Worm (Caenorhabditis elegans) whole organism, L4 larva: ENCODE measurements around the gene clec-52.
A peak's percentile ranks its signal among the peaks of the same experiment; 100 is the strongest.

Experiments used
- D1046.2 ChIP-seq: fragments of 200-800 bp; sonication (Bioruptor generic); IDR thresholded peaks from 2 replicates; pipeline ENCODE4 v1.3.6; 2022; ENCODE audit warnings: missing genetic modification characterization, missing compliant biosample characterization
- T26A8.4 ChIP-seq: fragments of 200-800 bp; sonication (Bioruptor generic); IDR thresholded peaks from 2 replicates; pipeline ENCODE4 v1.3.6; 2022; ENCODE audit warnings: missing genetic modification characterization, missing compliant biosample characterization
- Y105C5A.15 ChIP-seq: fragments of 200-800 bp; sonication (Bioruptor generic); IDR thresholded peaks from 2 replicates; pipeline ENCODE4 v1.3.6; 2022; ENCODE audit warnings: missing genetic modification characterization, missing compliant biosample characterization
- Y5F2A.4 ChIP-seq: fragments of 200-800 bp; sonication (Bioruptor generic); optimal IDR thresholded peaks from 2 replicates; lab custom pipeline; 2018; ENCODE audit warnings: mild to moderate bottlenecking, missing genetic modification characterization, missing compliant biosample characterization
- Y75B8A.6 ChIP-seq: fragments of 200-800 bp; sonication (Bioruptor generic); IDR thresholded peaks from 2 replicates; pipeline ENCODE4 v1.3.6; 2022; ENCODE audit warnings: missing genetic modification reagents, missing genetic modification characterization, missing compliant biosample characterization
- aly-2 ChIP-seq: sonication (generic microtip); optimal IDR thresholded peaks from 2 replicates; lab custom pipeline; 2018; ENCODE audit warnings: missing biosample characterization, missing genetic modification characterization
- arid-1 ChIP-seq: fragments of 200-800 bp; sonication (Bioruptor generic); conservative IDR thresholded peaks from 2 replicates; pipeline ENCODE4 v1.3.6; 2022; ENCODE audit warnings: missing genetic modification reagents, missing genetic modification characterization, missing compliant biosample characterization
- ceh-28 ChIP-seq: fragments of 150-350 bp; optimal IDR thresholded peaks from 2 replicates; lab custom pipeline; 2014; ENCODE audit warnings: missing biosample characterization, missing genetic modification reagents, missing genetic modification characterization
- ceh-32 ChIP-seq: sonication (generic microtip); optimal IDR thresholded peaks from 2 replicates; lab custom pipeline; 2016; ENCODE audit warnings: mild to moderate bottlenecking, missing genetic modification characterization, missing compliant biosample characterization; ENCODE audit not compliant: poor library complexity
- ceh-44 ChIP-seq: fragments of 200-800 bp; sonication (Bioruptor generic); IDR thresholded peaks from 2 replicates; pipeline ENCODE4 v1.3.6; 2022; ENCODE audit warnings: missing genetic modification reagents, missing genetic modification characterization, missing compliant biosample characterization
- ceh-82 ChIP-seq: sonication (generic microtip); optimal IDR thresholded peaks from 2 replicates; lab custom pipeline; 2017; ENCODE audit warnings: missing biosample characterization, missing genetic modification characterization
- ces-1 ChIP-seq: fragments of 150-350 bp; sonication (generic microtip); optimal IDR thresholded peaks from 4 replicates; lab custom pipeline; 2014; ENCODE audit warnings: missing biosample characterization, missing genetic modification reagents, missing genetic modification characterization
- cey-2 ChIP-seq: sonication (generic microtip); optimal IDR thresholded peaks from 3 replicates; lab custom pipeline; 2017; ENCODE audit warnings: missing genetic modification characterization, mild to moderate bottlenecking, missing compliant biosample characterization, antibody characterized with exemption, borderline replicate concordance; ENCODE audit not compliant: insufficient read depth
- daf-12 ChIP-seq: fragments of 150-350 bp; optimal IDR thresholded peaks from 2 replicates; lab custom pipeline; 2014; ENCODE audit warnings: missing biosample characterization, missing genetic modification reagents, missing genetic modification characterization
- daf-16 ChIP-seq, 3 experiments: sonication (generic microtip); optimal IDR thresholded peaks; 2 replicates each; lab custom pipeline; 2016 to 2017; ENCODE audit warnings: missing genetic modification characterization in 3 of 3, missing genetic modification reagents in 3 of 3, mild to moderate bottlenecking in 2 of 3, missing compliant biosample characterization in 2 of 3, missing biosample characterization in 1 of 3, moderate library complexity in 1 of 3
- dmd-6 ChIP-seq: fragments of 200-800 bp; sonication (Bioruptor generic); IDR thresholded peaks from 2 replicates; pipeline ENCODE4 v1.3.6; 2022; ENCODE audit warnings: missing genetic modification reagents, missing genetic modification characterization, missing compliant biosample characterization
- fos-1 ChIP-seq: fragments of 150-350 bp; optimal IDR thresholded peaks from 2 replicates; lab custom pipeline; 2014; ENCODE audit warnings: missing biosample characterization, missing genetic modification characterization
- hif-1 ChIP-seq, 2 experiments: sonication (generic microtip); optimal IDR thresholded peaks; 2 replicates each; lab custom pipeline; 2016 to 2017; ENCODE audit warnings: missing compliant biosample characterization in 2 of 2, missing genetic modification characterization in 2 of 2, missing genetic modification reagents in 2 of 2, missing genotype in 2 of 2, mild to moderate bottlenecking in 1 of 2
- hlh-11 ChIP-seq: fragments of 200-800 bp; sonication (Bioruptor generic); optimal IDR thresholded peaks from 2 replicates; lab custom pipeline; 2018; ENCODE audit warnings: mild to moderate bottlenecking, missing genetic modification characterization, missing compliant biosample characterization
- hmg-1.1 ChIP-seq: fragments of 200-800 bp; sonication (Bioruptor generic); IDR thresholded peaks from 2 replicates; pipeline ENCODE4 v1.3.6; 2022; ENCODE audit warnings: missing genetic modification reagents, missing genetic modification characterization, missing compliant biosample characterization
- jun-1 ChIP-seq: fragments of 150-350 bp; optimal IDR thresholded peaks from 2 replicates; lab custom pipeline; 2014; ENCODE audit warnings: missing biosample characterization, missing genetic modification reagents, missing genetic modification characterization
- lim-7 ChIP-seq: fragments of 200-800 bp; sonication (Bioruptor generic); IDR thresholded peaks from 2 replicates; pipeline ENCODE4 v1.3.6; 2022; ENCODE audit warnings: missing genetic modification characterization, missing compliant biosample characterization
- lin-15B ChIP-seq: fragments of 150-350 bp; sonication (generic microtip); optimal IDR thresholded peaks from 3 replicates; lab custom pipeline; 2014; ENCODE audit warnings: missing biosample characterization, missing genetic modification characterization
- lin-38 ChIP-seq: fragments of 200-800 bp; sonication (Bioruptor generic); IDR thresholded peaks from 2 replicates; pipeline ENCODE4 v1.3.6; 2022; ENCODE audit warnings: missing genetic modification reagents, missing genetic modification characterization, missing compliant biosample characterization
- lin-39 ChIP-seq: fragments of 150-350 bp; optimal IDR thresholded peaks from 2 replicates; lab custom pipeline; 2014; ENCODE audit warnings: missing biosample characterization, missing genetic modification reagents, missing genetic modification characterization
- lir-3 ChIP-seq: sonication (generic microtip); optimal IDR thresholded peaks from 2 replicates; lab custom pipeline; 2016; ENCODE audit warnings: mild to moderate bottlenecking, missing genetic modification characterization, missing compliant biosample characterization
- lsy-2 ChIP-seq, 2 experiments: fragments of 150-350 bp in 1 of 2; sonication (generic microtip) in 1 of 2; optimal IDR thresholded peaks; 2 replicates each; lab custom pipeline; 2014 to 2017; ENCODE audit warnings: missing biosample characterization in 2 of 2, missing genetic modification characterization in 2 of 2
- madf-9 ChIP-seq: fragments of 200-800 bp; sonication (Bioruptor generic); conservative IDR thresholded peaks from 2 replicates; pipeline ENCODE4 v1.3.6; 2022; ENCODE audit warnings: missing genetic modification reagents, missing genetic modification characterization, missing compliant biosample characterization
- mdl-1 ChIP-seq, 2 experiments: fragments of 150-350 bp in 1 of 2; sonication (generic microtip) in 1 of 2; optimal IDR thresholded peaks; 2 replicates each; lab custom pipeline; 2014 to 2017; ENCODE audit warnings: missing biosample characterization in 2 of 2, missing genetic modification characterization in 2 of 2
- mep-1 ChIP-seq: fragments of 150-350 bp; sonication (generic microtip); optimal IDR thresholded peaks from 3 replicates; lab custom pipeline; 2014; ENCODE audit warnings: missing biosample characterization, missing genetic modification characterization
- mes-2 ChIP-seq: sonication (generic microtip); optimal IDR thresholded peaks from 2 replicates; lab custom pipeline; 2016; ENCODE audit warnings: missing genotype, mild to moderate bottlenecking, missing genetic modification characterization, missing compliant biosample characterization; ENCODE audit not compliant: poor library complexity, severe bottlenecking
- nhr-10 ChIP-seq: fragments of 150-350 bp; optimal IDR thresholded peaks from 2 replicates; lab custom pipeline; 2014; ENCODE audit warnings: missing biosample characterization, missing genetic modification characterization
- nhr-11 ChIP-seq: fragments of 150-350 bp; optimal IDR thresholded peaks from 2 replicates; lab custom pipeline; 2014; ENCODE audit warnings: missing biosample characterization, missing genetic modification characterization
- nhr-237 ChIP-seq: sonication (generic microtip); optimal IDR thresholded peaks from 2 replicates; lab custom pipeline; 2017; ENCODE audit warnings: missing biosample characterization, missing genetic modification characterization
- nhr-25 ChIP-seq: sonication (generic microtip); optimal IDR thresholded peaks from 2 replicates; lab custom pipeline; 2017; ENCODE audit warnings: missing genetic modification characterization, mild to moderate bottlenecking, missing compliant biosample characterization, antibody characterized with exemption, moderate library complexity, borderline replicate concordance; ENCODE audit not compliant: insufficient read depth
- nhr-28 ChIP-seq: fragments of 150-350 bp; optimal IDR thresholded peaks from 2 replicates; lab custom pipeline; 2014; ENCODE audit warnings: missing biosample characterization, missing genetic modification characterization
- nhr-41 ChIP-seq: fragments of 200-800 bp; sonication (Bioruptor generic); IDR thresholded peaks from 2 replicates; pipeline ENCODE4 v1.3.6; 2022; ENCODE audit warnings: missing genetic modification reagents, missing genetic modification characterization, missing compliant biosample characterization
- nhr-42 ChIP-seq: fragments of 200-800 bp; sonication (Bioruptor generic); IDR thresholded peaks from 2 replicates; pipeline ENCODE4 v1.3.6; 2022; ENCODE audit warnings: missing genetic modification characterization, missing compliant biosample characterization
- nhr-6 ChIP-seq: fragments of 150-350 bp; optimal IDR thresholded peaks from 2 replicates; lab custom pipeline; 2014; ENCODE audit warnings: missing biosample characterization, missing genetic modification characterization
- nhr-76 ChIP-seq: fragments of 150-350 bp; optimal IDR thresholded peaks from 2 replicates; lab custom pipeline; 2014; ENCODE audit warnings: missing biosample characterization, missing genetic modification characterization
- nhr-77 ChIP-seq: fragments of 150-350 bp; optimal IDR thresholded peaks from 2 replicates; lab custom pipeline; 2014; ENCODE audit warnings: missing biosample characterization, missing genetic modification characterization
- pha-4 ChIP-seq, 2 experiments: fragments of 150-350 bp in 1 of 2; fragments of 200-800 bp in 1 of 2; sonication (Bioruptor generic) in 1 of 2; IDR thresholded peaks in 1 of 2; optimal IDR thresholded peaks in 1 of 2; 2 replicates each; pipeline versions ENCODE4 v1.3.6 to Lab custom; 2014 to 2022; ENCODE audit warnings: missing genetic modification characterization in 2 of 2, missing genetic modification reagents in 2 of 2, missing biosample characterization in 1 of 2, missing compliant biosample characterization in 1 of 2
- pqm-1 ChIP-seq: sonication (generic microtip); optimal IDR thresholded peaks from 2 replicates; lab custom pipeline; 2017; ENCODE audit warnings: missing biosample characterization, missing genetic modification characterization
- saeg-2 ChIP-seq: fragments of 200-800 bp; sonication (Bioruptor generic); IDR thresholded peaks from 2 replicates; pipeline ENCODE4 v1.3.6; 2022; ENCODE audit warnings: missing genetic modification reagents, missing genetic modification characterization, missing compliant biosample characterization
- skn-1 ChIP-seq: fragments of 150-350 bp; optimal IDR thresholded peaks from 2 replicates; lab custom pipeline; 2014; ENCODE audit warnings: missing biosample characterization, missing genetic modification characterization
- snpc-4 ChIP-seq: fragments of 150-350 bp; optimal IDR thresholded peaks from 2 replicates; lab custom pipeline; 2014; ENCODE audit warnings: missing biosample characterization, missing genetic modification characterization
- tag-97 ChIP-seq: fragments of 200-800 bp; sonication (Bioruptor generic); IDR thresholded peaks from 2 replicates; pipeline ENCODE4 v1.3.6; 2022; ENCODE audit warnings: missing genetic modification characterization, missing compliant biosample characterization
- unc-39 ChIP-seq: sonication (generic microtip); optimal IDR thresholded peaks from 2 replicates; lab custom pipeline; 2017; ENCODE audit warnings: missing biosample characterization, missing genetic modification characterization
- unc-62 ChIP-seq, 3 experiments: fragments of 150-350 bp in 1 of 3; sonication (generic microtip); optimal IDR thresholded peaks in 2 of 3; peaks in 1 of 3; 1 replicate in 1 of 3; 2 replicates in 2 of 3; lab custom pipeline; 2014 to 2017; ENCODE audit warnings: missing biosample characterization in 3 of 3, missing genetic modification characterization in 3 of 3, missing genetic modification reagents in 3 of 3, missing genotype in 1 of 3
- zfp-2 ChIP-seq: sonication (generic microtip); optimal IDR thresholded peaks from 2 replicates; lab custom pipeline; 2016; ENCODE audit warnings: mild to moderate bottlenecking, missing genetic modification characterization, missing compliant biosample characterization

Gene clec-52

ce11 chrIV:8136005-8136512 is 32.5 kb downstream of the clec-52 start, which contains the start of the genes isp-1 and islo-1:
Gene isp-1 (minus strand): TSS chrIV:8136055.
Gene islo-1 (plus strand): TSS chrIV:8136389.
- no peak for TF ChIP-seq nhr-41
- no peak for TF ChIP-seq nhr-237 (tag; lab: Kevin White, UChicago)
- peak; percentile 41 for TF ChIP-seq nhr-77 (tag; lab: Kevin White, UChicago)
- TF ChIP-seq T26A8.4, result no peak
- TF ChIP-seq mes-2 (tag; lab: Kevin White, UChicago), result peak; percentile 82
- TF ChIP-seq saeg-2, result no peak
- peak; percentile 91 for TF ChIP-seq lin-38 (GFP tag; lab: Robert Waterston, UW)
- no peak for TF ChIP-seq unc-39 (tag; lab: Kevin White, UChicago)
- TF ChIP-seq nhr-28, result peak; percentile 32
- TF ChIP-seq ceh-28 (tag; lab: Kevin White, UChicago), result no peak
- no peak for TF ChIP-seq daf-16 (GFP tag; optimal IDR thresholded peaks at IDR 0.05; lab: Kevin White, UChicago)
- peak; percentile 55 for TF ChIP-seq daf-16 (tag; optimal IDR thresholded peaks at IDR 0.05; lab: Kevin White, UChicago)
- TF ChIP-seq unc-62 (GFP tag; optimal IDR thresholded peaks at IDR 0.05 in 1 of 2; lab: Kevin White, UChicago), result no peak
- TF ChIP-seq unc-62 (tag; optimal IDR thresholded peaks at IDR 0.05; lab: Kevin White, UChicago), result no peak
- TF ChIP-seq hmg-1.1 (GFP tag; lab: Robert Waterston, UW), result no peak
- no peak for TF ChIP-seq nhr-42 (GFP tag; lab: Robert Waterston, UW)
- TF ChIP-seq tag-97, result no peak
- TF ChIP-seq hlh-11 (tag; lab: Kevin White, UChicago), result peak; percentile 39
- no peak for TF ChIP-seq ces-1 (GFP tag; lab: Kevin White, UChicago)
- TF ChIP-seq arid-1 (GFP tag; lab: Robert Waterston, UW), result no peak
- no peak for TF ChIP-seq nhr-10 (tag; lab: Kevin White, UChicago)
- TF ChIP-seq mep-1 (tag; lab: Kevin White, UChicago), result peak; percentile 69
- no peak for TF ChIP-seq ceh-82
- TF ChIP-seq aly-2, result no peak
- TF ChIP-seq lin-15B (tag; lab: Kevin White, UChicago), result peak; percentile 1
- TF ChIP-seq madf-9 (GFP tag; lab: Robert Waterston, UW), result no peak
- peak; percentile 63 for TF ChIP-seq nhr-6 (tag; lab: Kevin White, UChicago)
- no peak for TF ChIP-seq cey-2
- no peak for TF ChIP-seq fos-1 (tag; lab: Kevin White, UChicago)
- no peak for TF ChIP-seq Y105C5A.15
- no peak for TF ChIP-seq jun-1 (tag; lab: Kevin White, UChicago)
- no peak for TF ChIP-seq pha-4 (GFP tag; IDR thresholded peaks at IDR 0.05; lab: Robert Waterston, UW)
- TF ChIP-seq pha-4 (tag; optimal IDR thresholded peaks at IDR 0.05; lab: Kevin White, UChicago), result peak; percentile 35
- no peak for TF ChIP-seq dmd-6 (GFP tag; lab: Robert Waterston, UW)
- TF ChIP-seq skn-1 (tag; lab: Kevin White, UChicago), result no peak
- no peak for TF ChIP-seq lin-39 (tag; lab: Kevin White, UChicago)
- no peak for TF ChIP-seq snpc-4 (tag; lab: Kevin White, UChicago)
- no peak for TF ChIP-seq nhr-76
- TF ChIP-seq lir-3 (tag; lab: Kevin White, UChicago), result no peak
- TF ChIP-seq hif-1 (tag; optimal IDR thresholded peaks at IDR 0.05; lab: Kevin White, UChicago), result no peak
- peak in 1 of 2 experiments; percentile 61 for TF ChIP-seq lsy-2 (tag; optimal IDR thresholded peaks at IDR 0.05; lab: Kevin White, UChicago)
- peak; percentile 33 for TF ChIP-seq nhr-25 (tag; lab: Kevin White, UChicago)
- TF ChIP-seq Y75B8A.6 (GFP tag; lab: Robert Waterston, UW), result no peak
- TF ChIP-seq pqm-1 (tag; lab: Kevin White, UChicago), result no peak
- TF ChIP-seq nhr-11 (tag; lab: Kevin White, UChicago), result peak; percentile 19
- no peak for TF ChIP-seq daf-12 (tag; lab: Kevin White, UChicago)
- no peak for TF ChIP-seq ceh-32 (tag; lab: Kevin White, UChicago)
- no peak for TF ChIP-seq ceh-44
- TF ChIP-seq lim-7 (GFP tag; lab: Robert Waterston, UW), result no peak
- TF ChIP-seq zfp-2, result no peak
- no peak for TF ChIP-seq D1046.2 (GFP tag; lab: Robert Waterston, UW)
- peak in 1 of 2 experiments; percentile 77 for TF ChIP-seq mdl-1 (tag; optimal IDR thresholded peaks at IDR 0.05; lab: Kevin White, UChicago)
- no peak for TF ChIP-seq Y5F2A.4 (GFP tag; lab: Kevin White, UChicago)
